Worm (Caenorhabditis elegans): Measurements from ENCODE around the gene srw-145.

- no peak for TF ChIP-seq elt-3 (tag; optimal IDR thresholded peaks at IDR 0.05)
- TF ChIP-seq xbp-1 (tag; optimal IDR thresholded peaks at IDR 0.05) = no peak
These were observed 5.0 kb upstream of the srw-145 start for ce11 chrV:13931952-13932351.

Data from whole organism, L1 larva.